Fruit fly (Drosophila melanogaster) whole organism, embryonic: Measurements from ENCODE around the gene CG33927.

Source experiments
- Awh ChIP-seq: fragments of 200-800 bp; sonication (Bioruptor generic); IDR thresholded peaks from 2 replicates; pipeline ENCODE4, ENCODE4 v1.3.6; 2022; ENCODE audit warnings: missing biosample characterization, missing genetic modification characterization
- BtbVII ChIP-seq: fragments of 200-800 bp; sonication (Bioruptor generic); optimal IDR thresholded peaks from 3 replicates; lab custom pipeline; 2017; ENCODE audit warnings: missing biosample characterization, mild to moderate bottlenecking, missing genetic modification characterization
- CG10366 ChIP-seq: fragments of 200-800 bp; sonication (Bioruptor generic); IDR thresholded peaks from 2 replicates; pipeline ENCODE4 v1.3.6; 2022; ENCODE audit warnings: missing biosample characterization, missing genetic modification characterization
- CG10462 ChIP-seq: fragments of 200-800 bp; sonication (Bioruptor generic); optimal IDR thresholded peaks from 2 replicates; lab custom pipeline; 2016; ENCODE audit warnings: missing biosample characterization, missing genetic modification characterization
- CG10565 ChIP-seq: fragments of 200-800 bp; sonication (Bioruptor generic); optimal IDR thresholded peaks from 3 replicates; lab custom pipeline; 2016; ENCODE audit warnings: missing biosample characterization, mild to moderate bottlenecking, missing genetic modification characterization
- CG11456 ChIP-seq: fragments of 200-800 bp; sonication (Bioruptor generic); IDR thresholded peaks from 3 replicates; pipeline ENCODE4 v1.3.6; 2022; ENCODE audit warnings: missing biosample characterization, missing genetic modification characterization
- CG12155 ChIP-seq: fragments of 200-800 bp; sonication (Bioruptor generic); optimal IDR thresholded peaks from 3 replicates; lab custom pipeline; 2016; ENCODE audit warnings: missing biosample characterization, missing genetic modification characterization
- CG12299 ChIP-seq: fragments of 200-800 bp; sonication (Bioruptor generic); optimal IDR thresholded peaks from 2 replicates; lab custom pipeline; 2018; ENCODE audit warnings: missing biosample characterization, mild to moderate bottlenecking, missing genetic modification characterization
- CG1233 ChIP-seq: fragments of 200-800 bp; sonication (Bioruptor generic); optimal IDR thresholded peaks from 4 replicates; lab custom pipeline; 2018; ENCODE audit warnings: missing biosample characterization, mild to moderate bottlenecking, missing genetic modification characterization
- CG13624 ChIP-seq: fragments of 200-800 bp; sonication (Bioruptor generic); optimal IDR thresholded peaks from 2 replicates; lab custom pipeline; 2016; ENCODE audit warnings: missing biosample characterization, missing genetic modification characterization
- CG13894 ChIP-seq: fragments of 200-800 bp; sonication (Bioruptor generic); optimal IDR thresholded peaks from 3 replicates; lab custom pipeline; 2018; ENCODE audit warnings: missing biosample characterization, mild to moderate bottlenecking, missing genetic modification characterization, moderate library complexity
- CG14014 ChIP-seq: fragments of 200-800 bp; sonication (Bioruptor generic); IDR thresholded peaks from 2 replicates; pipeline ENCODE4 v1.3.6; 2022; ENCODE audit warnings: missing biosample characterization, missing genetic modification characterization
- CG14441 ChIP-seq: fragments of 200-800 bp; sonication (Bioruptor generic); IDR thresholded peaks from 2 replicates; pipeline ENCODE4 v1.3.6; 2022; ENCODE audit warnings: missing biosample characterization, missing genetic modification characterization
- CG15011 ChIP-seq: fragments of 200-800 bp; sonication (Bioruptor generic); optimal IDR thresholded peaks from 3 replicates; lab custom pipeline; 2018; ENCODE audit warnings: missing biosample characterization, mild to moderate bottlenecking, missing genetic modification characterization
- CG1647 ChIP-seq: fragments of 200-800 bp; sonication (Bioruptor generic); optimal IDR thresholded peaks from 3 replicates; lab custom pipeline; 2016; ENCODE audit warnings: missing biosample characterization, missing genetic modification characterization
- CG16813 ChIP-seq: fragments of 200-800 bp; sonication (Bioruptor generic); IDR thresholded peaks from 3 replicates; pipeline ENCODE4 v1.3.6; 2022; ENCODE audit warnings: missing biosample characterization, missing genetic modification characterization; ENCODE audit not compliant: partially characterized antibody
- CG17328 ChIP-seq: fragments of 200-800 bp; sonication (Bioruptor generic); IDR thresholded peaks from 2 replicates; pipeline ENCODE4 v1.3.6; 2022; ENCODE audit warnings: missing biosample characterization, missing genetic modification characterization
- CG17912 ChIP-seq: fragments of 200-800 bp; sonication (Bioruptor generic); optimal IDR thresholded peaks from 2 replicates; lab custom pipeline; 2018; ENCODE audit warnings: missing biosample characterization, mild to moderate bottlenecking, missing genetic modification characterization
- CG2120 ChIP-seq: fragments of 200-800 bp; sonication (Bioruptor generic); optimal IDR thresholded peaks from 3 replicates; lab custom pipeline; 2016; ENCODE audit warnings: missing biosample characterization, missing genetic modification characterization
- CG2712 ChIP-seq: fragments of 200-800 bp; optimal IDR thresholded peaks from 3 replicates; lab custom pipeline; 2019; ENCODE audit warnings: missing biosample characterization, mild to moderate bottlenecking, missing genetic modification characterization, moderate library complexity
- CG30020 ChIP-seq: fragments of 200-800 bp; optimal IDR thresholded peaks from 2 replicates; lab custom pipeline; 2019; ENCODE audit warnings: missing biosample characterization, mild to moderate bottlenecking, missing genetic modification characterization, moderate library complexity
- CG34376 ChIP-seq: fragments of 200-800 bp; sonication (Bioruptor generic); optimal IDR thresholded peaks from 2 replicates; lab custom pipeline; 2018; ENCODE audit warnings: missing biosample characterization, mild to moderate bottlenecking, missing genetic modification characterization
- CG4404 ChIP-seq: fragments of 200-800 bp; sonication (Bioruptor generic); IDR thresholded peaks from 2 replicates; pipeline ENCODE4 v1.3.6; 2022; ENCODE audit warnings: missing biosample characterization, missing genetic modification characterization
- CG8089 ChIP-seq: fragments of 200-800 bp; sonication (Bioruptor generic); optimal IDR thresholded peaks from 3 replicates; lab custom pipeline; 2016; ENCODE audit warnings: missing biosample characterization, missing genetic modification characterization
- CG8281 ChIP-seq: fragments of 200-800 bp; sonication (Bioruptor generic); optimal IDR thresholded peaks from 2 replicates; lab custom pipeline; 2018; ENCODE audit warnings: missing biosample characterization, mild to moderate bottlenecking, missing genetic modification characterization, moderate library complexity
- CrebB ChIP-seq: fragments of 200-800 bp; sonication (Bioruptor generic); optimal IDR thresholded peaks from 3 replicates; lab custom pipeline; 2018; ENCODE audit warnings: missing biosample characterization, mild to moderate bottlenecking, missing genetic modification characterization
- D19A ChIP-seq: fragments of 200-800 bp; optimal IDR thresholded peaks from 3 replicates; lab custom pipeline; 2019; ENCODE audit warnings: missing biosample characterization, mild to moderate bottlenecking, missing genetic modification characterization, moderate library complexity
- Dad ChIP-seq: fragments of 200-800 bp; sonication (Bioruptor generic); optimal IDR thresholded peaks from 3 replicates; lab custom pipeline; 2016; ENCODE audit warnings: missing biosample characterization, missing genetic modification characterization
- Dip3 ChIP-seq: fragments of 200-800 bp; sonication (Bioruptor generic); optimal IDR thresholded peaks from 3 replicates; lab custom pipeline; 2016; ENCODE audit warnings: missing biosample characterization, missing genetic modification characterization
- E2f2 ChIP-seq: fragments of 200-800 bp; sonication (Bioruptor generic); IDR thresholded peaks from 2 replicates; pipeline ENCODE4 v1.3.6; 2022; ENCODE audit warnings: missing biosample characterization, missing genetic modification characterization
- Fer1 ChIP-seq: fragments of 200-800 bp; sonication (Bioruptor generic); optimal IDR thresholded peaks from 2 replicates; lab custom pipeline; 2017; ENCODE audit warnings: missing biosample characterization, mild to moderate bottlenecking, missing genetic modification characterization
- HLH3B ChIP-seq: fragments of 200-800 bp; sonication (Bioruptor generic); IDR thresholded peaks from 2 replicates; pipeline ENCODE4 v1.3.6; 2022; ENCODE audit warnings: missing biosample characterization, missing genetic modification characterization
- Hey ChIP-seq: fragments of 200-800 bp; sonication (Bioruptor generic); optimal IDR thresholded peaks from 3 replicates; lab custom pipeline; 2018; ENCODE audit warnings: missing biosample characterization, mild to moderate bottlenecking, missing genetic modification characterization
- Hr39 ChIP-seq: fragments of >200 bp; optimal IDR thresholded peaks from 2 replicates; lab custom pipeline; 2017
- Nf-YA ChIP-seq: fragments of 200-800 bp; sonication (Bioruptor generic); IDR thresholded peaks from 2 replicates; pipeline ENCODE4 v1.3.6; 2022; ENCODE audit warnings: missing biosample characterization, missing genetic modification characterization
- Oaz ChIP-seq: fragments of 200-800 bp; sonication (Bioruptor generic); IDR thresholded peaks from 2 replicates; pipeline ENCODE4 v1.3.6; 2022; ENCODE audit warnings: missing biosample characterization, missing genetic modification characterization
- ap ChIP-seq: fragments of 200-800 bp; sonication (Bioruptor generic); IDR thresholded peaks from 2 replicates; pipeline ENCODE4 v1.3.6; 2022; ENCODE audit warnings: missing biosample characterization, missing genetic modification characterization
- bbx ChIP-seq: fragments of 200-800 bp; sonication (Bioruptor generic); IDR thresholded peaks from 2 replicates; pipeline ENCODE4 v1.3.6; 2022; ENCODE audit warnings: missing biosample characterization, missing genetic modification characterization; ENCODE audit not compliant: partially characterized antibody
- bcd ChIP-seq: fragments of 200-800 bp; sonication (Bioruptor generic); optimal IDR thresholded peaks from 2 replicates; lab custom pipeline; 2017; ENCODE audit warnings: missing biosample characterization, mild to moderate bottlenecking, missing genetic modification characterization
- bowl ChIP-seq: fragments of 200-800 bp; sonication (Bioruptor generic); IDR thresholded peaks from 2 replicates; pipeline ENCODE4 v1.3.6; 2022; ENCODE audit warnings: missing biosample characterization, missing genetic modification characterization
- bsh ChIP-seq, 2 experiments: fragments of 200-800 bp; sonication (Bioruptor generic); optimal IDR thresholded peaks; 2 replicates each; lab custom pipeline; 2017 to 2018; ENCODE audit warnings: mild to moderate bottlenecking in 2 of 2, missing biosample characterization in 2 of 2, missing genetic modification characterization in 2 of 2, moderate library complexity in 1 of 2
- cad ChIP-seq: fragments of >200 bp; optimal IDR thresholded peaks from 2 replicates; lab custom pipeline; 2017; ENCODE audit warnings: missing biosample characterization, missing genetic modification characterization
- crp ChIP-seq, 2 experiments: fragments of 200-800 bp; sonication (Bioruptor generic); optimal IDR thresholded peaks; 2 replicates in 1 of 2; 3 replicates in 1 of 2; lab custom pipeline; 2017; ENCODE audit warnings: missing biosample characterization in 2 of 2, missing genetic modification characterization in 2 of 2, mild to moderate bottlenecking in 1 of 2, moderate library complexity in 1 of 2
- eve ChIP-seq, 2 experiments: fragments of >200 bp; optimal IDR thresholded peaks; 2 replicates each; lab custom pipeline; 2017; ENCODE audit warnings: missing biosample characterization in 2 of 2, missing genetic modification characterization in 2 of 2
- maf-S ChIP-seq: fragments of 200-800 bp; sonication (Bioruptor generic); optimal IDR thresholded peaks from 2 replicates; lab custom pipeline; 2016; ENCODE audit warnings: missing biosample characterization, missing genetic modification characterization
- nerfin-1 ChIP-seq: fragments of 200-800 bp; sonication (Bioruptor generic); optimal IDR thresholded peaks from 3 replicates; lab custom pipeline; 2019; ENCODE audit warnings: missing biosample characterization, mild to moderate bottlenecking, missing genetic modification characterization, moderate library complexity
- otp ChIP-seq: fragments of 200-800 bp; sonication (Bioruptor generic); IDR thresholded peaks from 3 replicates; pipeline ENCODE4, ENCODE4 v1.3.6; 2022; ENCODE audit warnings: missing biosample characterization, missing genetic modification characterization
- pfk ChIP-seq: fragments of 200-800 bp; sonication (Bioruptor generic); optimal IDR thresholded peaks from 2 replicates; lab custom pipeline; 2018; ENCODE audit warnings: missing biosample characterization, mild to moderate bottlenecking, missing genetic modification characterization, moderate library complexity
- sens ChIP-seq: fragments of 200-800 bp; sonication (Bioruptor generic); peaks from one replicate; lab custom pipeline; 2016; ENCODE audit warnings: missing biosample characterization, missing genetic modification characterization
- sisA ChIP-seq: fragments of 200-800 bp; sonication (Bioruptor generic); IDR thresholded peaks from 2 replicates; pipeline ENCODE4 v1.3.6; 2022; ENCODE audit warnings: missing biosample characterization, missing genetic modification characterization
- twi ChIP-seq: fragments of 200-800 bp; optimal IDR thresholded peaks from 2 replicates; lab custom pipeline; 2019; ENCODE audit warnings: missing biosample characterization, mild to moderate bottlenecking, missing genetic modification characterization, moderate library complexity
- vfl ChIP-seq: fragments of 200-800 bp; sonication (Bioruptor generic); optimal IDR thresholded peaks from 2 replicates; lab custom pipeline; 2016; ENCODE audit warnings: missing biosample characterization, missing genetic modification characterization

The CG33927 gene

DNA sequence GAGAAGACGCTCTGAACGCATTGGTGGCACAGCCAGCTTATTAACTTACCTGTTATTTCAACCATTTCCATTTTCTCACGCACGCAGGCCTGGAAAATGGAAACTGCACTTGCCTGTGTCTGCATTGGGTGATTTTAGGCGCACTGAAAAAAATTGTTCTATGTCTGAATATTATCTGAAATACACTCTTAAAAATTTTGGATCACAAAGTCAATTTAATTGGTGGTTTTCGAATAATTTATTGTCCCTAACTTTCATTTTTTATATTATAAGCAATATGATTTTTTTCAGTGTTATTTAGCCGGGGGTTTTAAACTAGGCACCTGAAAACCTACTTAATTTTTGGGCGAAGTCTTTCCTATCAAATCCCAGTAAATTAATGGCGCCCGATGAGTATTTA is 27.3 kb downstream of the CG33927 start (continued):
- TF ChIP-seq CG30020 (peak; percentile 11), CG13624 (GFP tag; lab: Kevin White, UChicago) (peak; percentile 52), CG2712 (tag; lab: Kevin White, UChicago) (peak; percentile 95), crp (GFP tag; optimal IDR thresholded peaks at IDR 0.05; lab: Kevin White, UChicago) (peak in 1 of 2 experiments; percentile 13), CG8089 (GFP tag; lab: Kevin White, UChicago) (peak; percentile 8), HLH3B (GFP tag; lab: Robert Waterston, UW) (peak; percentile 83), CG10462 (peak; percentile 23), bcd (GFP tag; lab: Kevin White, UChicago) (peak; percentile 81), pfk (no peak), CG14441 (GFP tag; lab: Robert Waterston, UW) (peak; percentile 77), Nf-YA (GFP tag; lab: Robert Waterston, UW) (peak; percentile 65), CG10565 (GFP tag; lab: Kevin White, UChicago) (peak; percentile 34), CG1233 (GFP tag; lab: Kevin White, UChicago) (peak; percentile 71), CG10366 (GFP tag; lab: Robert Waterston, UW) (peak; percentile 78), CG34376 (GFP tag; lab: Kevin White, UChicago) (no peak), Dip3 (peak; percentile 23), vfl (GFP tag; lab: Kevin White, UChicago) (peak; percentile 60), CG11456 (GFP tag; lab: Robert Waterston, UW) (peak; percentile 74; the same call in 2 of the 3 replicates), CG12299 (tag; lab: Kevin White, UChicago) (peak; percentile 24), CG16813 (GFP tag; lab: Robert Waterston, UW) (no peak), Awh (GFP tag; lab: Robert Waterston, UW) (peak; percentile 70), nerfin-1 (tag; lab: Kevin White, UChicago) (peak; percentile 82), twi (tag; lab: Kevin White, UChicago) (no peak), bbx (GFP tag; lab: Robert Waterston, UW) (no peak), CG8281 (peak; percentile 46), Hr39 (lab: Kevin White, UChicago) (no peak), CG17328 (peak; percentile 84), CG15011 (GFP tag; lab: Kevin White, UChicago) (peak; percentile 62), Hey (tag; lab: Kevin White, UChicago) (no peak), CG17912 (no peak), D19A (tag; lab: Kevin White, UChicago) (peak; percentile 86), otp (GFP tag; lab: Robert Waterston, UW) (peak; percentile 74; the same call in 2 of the 3 replicates), maf-S (GFP tag; lab: Kevin White, UChicago) (peak; percentile 40), E2f2 (peak; percentile 49; the same call in 1 of the 2 replicates), cad (no peak), ap (GFP tag; lab: Robert Waterston, UW) (no peak; the same call in 1 of the 2 replicates), BtbVII (GFP tag; lab: Kevin White, UChicago) (peak; percentile 58), CG4404 (GFP tag; lab: Robert Waterston, UW) (peak; percentile 83), CG13894 (tag; lab: Kevin White, UChicago) (no peak), CG1647 (GFP tag; lab: Kevin White, UChicago) (peak; percentile 64), CG12155 (GFP tag; lab: Kevin White, UChicago) (no peak), CrebB (tag; lab: Kevin White, UChicago) (no peak), bowl (GFP tag; lab: Robert Waterston, UW) (no peak), sisA (GFP tag; lab: Robert Waterston, UW) (peak; percentile 88), CG2120 (GFP tag; lab: Kevin White, UChicago) (peak; percentile 51), eve (GFP tag; optimal IDR thresholded peaks at IDR 0.05; lab: Kevin White, UChicago) (peak; percentile 29 to 85), Fer1 (GFP tag; lab: Kevin White, UChicago) (peak; percentile 73), Oaz (GFP tag; lab: Robert Waterston, UW) (0 out of 2 replicates have a peak, but pooled peaks have one; percentile 5), bsh (GFP tag; optimal IDR thresholded peaks at IDR 0.05; lab: Kevin White, UChicago) (peak; percentile 3 to 74), Dad (GFP tag; lab: Kevin White, UChicago) (peak; percentile 52), sens (GFP tag; lab: Kevin White, UChicago) (peak; percentile 94), CG14014 (GFP tag; lab: Robert Waterston, UW) (peak; percentile 59)
